Fruit fly (Drosophila melanogaster) whole organism, embryonic: ENCODE measurements around the gene Atg2.
A peak's percentile ranks its signal among the peaks of the same experiment; 100 is the strongest.

ENCODE experiments used
- B-H1 ChIP-seq: fragments of 200-800 bp; sonication (Bioruptor generic); IDR thresholded peaks from 3 replicates; pipeline ENCODE4 v1.3.6; 2022; ENCODE audit warnings: missing biosample characterization, missing genetic modification characterization
- BtbVII ChIP-seq: fragments of 200-800 bp; sonication (Bioruptor generic); optimal IDR thresholded peaks from 3 replicates; lab custom pipeline; 2017; ENCODE audit warnings: missing biosample characterization, mild to moderate bottlenecking, missing genetic modification characterization
- CG10462 ChIP-seq: fragments of 200-800 bp; sonication (Bioruptor generic); optimal IDR thresholded peaks from 2 replicates; lab custom pipeline; 2016; ENCODE audit warnings: missing biosample characterization, missing genetic modification characterization
- CG11504 ChIP-seq: fragments of 200-800 bp; sonication (Bioruptor generic); optimal IDR thresholded peaks from 3 replicates; lab custom pipeline; 2019; ENCODE audit warnings: missing biosample characterization, mild to moderate bottlenecking, missing genetic modification characterization, moderate library complexity
- CG11695 ChIP-seq: fragments of 200-800 bp; sonication (Bioruptor generic); IDR thresholded peaks from 3 replicates; pipeline ENCODE4 v1.3.6; 2022; ENCODE audit warnings: missing biosample characterization, missing genetic modification characterization
- CG12219 ChIP-seq: fragments of 200-800 bp; sonication (Bioruptor generic); optimal IDR thresholded peaks from 3 replicates; lab custom pipeline; 2018; ENCODE audit warnings: missing biosample characterization, mild to moderate bottlenecking, missing genetic modification characterization
- CG12391 ChIP-seq: fragments of 200-800 bp; sonication (Bioruptor generic); optimal IDR thresholded peaks from 3 replicates; lab custom pipeline; 2018; ENCODE audit warnings: missing biosample characterization, mild to moderate bottlenecking, missing genetic modification characterization, moderate library complexity
- CG13296 ChIP-seq: fragments of 200-800 bp; sonication (Bioruptor generic); optimal IDR thresholded peaks from 3 replicates; lab custom pipeline; 2018; ENCODE audit warnings: missing biosample characterization, mild to moderate bottlenecking, missing genetic modification characterization
- CG15269 ChIP-seq: fragments of 200-800 bp; sonication (Bioruptor generic); optimal IDR thresholded peaks from 2 replicates; lab custom pipeline; 2018; ENCODE audit warnings: missing biosample characterization, mild to moderate bottlenecking, missing genetic modification characterization, moderate library complexity
- CG16779 ChIP-seq: fragments of 200-800 bp; sonication (Bioruptor generic); IDR thresholded peaks from 2 replicates; pipeline ENCODE4 v1.3.6; 2022; ENCODE audit warnings: missing biosample characterization, missing genetic modification characterization
- CG17385 ChIP-seq: fragments of 200-800 bp; sonication (Bioruptor generic); optimal IDR thresholded peaks from 3 replicates; lab custom pipeline; 2018; ENCODE audit warnings: missing biosample characterization, mild to moderate bottlenecking, missing genetic modification characterization
- CG1832 ChIP-seq: fragments of 200-800 bp; sonication (Bioruptor generic); optimal IDR thresholded peaks from 2 replicates; lab custom pipeline; 2017; ENCODE audit warnings: missing biosample characterization, mild to moderate bottlenecking, missing genetic modification characterization, inconsistent platforms
- CG18476 ChIP-seq: fragments of 200-800 bp; sonication (Bioruptor generic); optimal IDR thresholded peaks from 2 replicates; lab custom pipeline; 2016; ENCODE audit warnings: missing biosample characterization, mild to moderate bottlenecking, missing genetic modification characterization
- CG32767 ChIP-seq: fragments of 200-800 bp; sonication (Bioruptor generic); IDR thresholded peaks from 2 replicates; pipeline ENCODE4 v1.3.6; 2022; ENCODE audit warnings: missing biosample characterization, missing genetic modification characterization
- CG5245 ChIP-seq: fragments of 200-800 bp; sonication (Bioruptor generic); optimal IDR thresholded peaks from 3 replicates; lab custom pipeline; 2016; ENCODE audit warnings: missing biosample characterization, missing genetic modification characterization
- CG7372 ChIP-seq: fragments of 200-800 bp; sonication (Bioruptor generic); IDR thresholded peaks from 2 replicates; pipeline ENCODE4 v1.3.6; 2022; ENCODE audit warnings: missing biosample characterization, missing genetic modification characterization
- CG7839 ChIP-seq: fragments of 200-800 bp; sonication (Bioruptor generic); optimal IDR thresholded peaks from 3 replicates; lab custom pipeline; 2018; ENCODE audit warnings: missing biosample characterization, mild to moderate bottlenecking, missing genetic modification characterization, moderate library complexity
- CG9876 ChIP-seq: fragments of 200-800 bp; sonication (Bioruptor generic); optimal IDR thresholded peaks from 2 replicates; lab custom pipeline; 2016; ENCODE audit warnings: missing biosample characterization, missing genetic modification characterization
- Dfd ChIP-seq, 2 experiments: fragments of >200 bp; optimal IDR thresholded peaks; 2 replicates each; lab custom pipeline; 2017; ENCODE audit warnings: missing biosample characterization in 2 of 2, missing genetic modification characterization in 2 of 2
- H15 ChIP-seq: fragments of 200-800 bp; sonication (Bioruptor generic); IDR thresholded peaks from 3 replicates; pipeline ENCODE4 v1.3.6; 2022; ENCODE audit warnings: missing biosample characterization, missing genetic modification characterization
- Pdp1 ChIP-seq, 2 experiments: fragments of 200-800 bp; sonication (Bioruptor generic); optimal IDR thresholded peaks; 3 replicates each; lab custom pipeline; 2016; ENCODE audit warnings: missing biosample characterization in 2 of 2, missing genetic modification characterization in 2 of 2, mild to moderate bottlenecking in 1 of 2, moderate library complexity in 1 of 2
- Side ChIP-seq: fragments of 200-800 bp; sonication (Bioruptor generic); optimal IDR thresholded peaks from 2 replicates; lab custom pipeline; 2016; ENCODE audit warnings: missing biosample characterization, missing genetic modification characterization
- Trl ChIP-seq, 3 experiments: fragments of >200 bp in 2 of 3; fragments of 200-800 bp in 1 of 3; sonication (Bioruptor generic) in 1 of 3; optimal IDR thresholded peaks; 2 replicates in 1 of 3; 3 replicates in 2 of 3; lab custom pipeline; 2016 to 2017; ENCODE audit warnings: missing biosample characterization in 1 of 3, missing genetic modification characterization in 1 of 3
- Vsx1 ChIP-seq: fragments of 200-800 bp; sonication (Bioruptor generic); optimal IDR thresholded peaks from 2 replicates; lab custom pipeline; 2017; ENCODE audit warnings: missing biosample characterization, mild to moderate bottlenecking, missing genetic modification characterization, missing genetic modification reagents
- YL-1 ChIP-seq: fragments of 200-800 bp; sonication (Bioruptor generic); optimal IDR thresholded peaks from 3 replicates; lab custom pipeline; 2017; ENCODE audit warnings: missing biosample characterization, mild to moderate bottlenecking, missing genetic modification characterization
- bcd ChIP-seq: fragments of 200-800 bp; sonication (Bioruptor generic); optimal IDR thresholded peaks from 2 replicates; lab custom pipeline; 2017; ENCODE audit warnings: missing biosample characterization, mild to moderate bottlenecking, missing genetic modification characterization
- chif ChIP-seq, 2 experiments: fragments of 200-800 bp; sonication (Bioruptor generic); optimal IDR thresholded peaks; 3 replicates each; lab custom pipeline; 2016; ENCODE audit warnings: missing biosample characterization in 2 of 2, missing genetic modification characterization in 2 of 2
- chn ChIP-seq: fragments of 200-800 bp; sonication (Bioruptor generic); optimal IDR thresholded peaks from 2 replicates; lab custom pipeline; 2016; ENCODE audit warnings: missing biosample characterization, missing genetic modification characterization
- crol ChIP-seq: fragments of 200-800 bp; sonication (Bioruptor generic); IDR thresholded peaks from 2 replicates; pipeline ENCODE4 v1.3.6; 2022; ENCODE audit warnings: missing biosample characterization, missing genetic modification characterization
- cwo ChIP-seq: fragments of 200-800 bp; sonication (Bioruptor generic); optimal IDR thresholded peaks from 3 replicates; lab custom pipeline; 2017; ENCODE audit warnings: missing biosample characterization, missing genetic modification characterization, mild to moderate bottlenecking, moderate library complexity, missing genetic modification reagents
- dati ChIP-seq: fragments of 200-800 bp; sonication (Bioruptor generic); IDR thresholded peaks from 2 replicates; pipeline ENCODE4 v1.3.6; 2022; ENCODE audit warnings: missing biosample characterization, missing genetic modification characterization
- emc ChIP-seq: fragments of 200-800 bp; sonication (Bioruptor generic); optimal IDR thresholded peaks from 2 replicates; lab custom pipeline; 2016; ENCODE audit warnings: missing biosample characterization, missing genetic modification characterization
- ewg ChIP-seq: fragments of 200-800 bp; sonication (Bioruptor generic); optimal IDR thresholded peaks from 3 replicates; lab custom pipeline; 2017; ENCODE audit warnings: mild to moderate bottlenecking, missing biosample characterization, missing genetic modification reagents, missing genetic modification characterization
- fd96Cb ChIP-seq: fragments of 200-800 bp; sonication (Bioruptor generic); optimal IDR thresholded peaks from 2 replicates; lab custom pipeline; 2018; ENCODE audit warnings: missing biosample characterization, mild to moderate bottlenecking, missing genetic modification characterization, moderate library complexity
- fu2 ChIP-seq: fragments of 200-800 bp; sonication (Bioruptor generic); optimal IDR thresholded peaks from 2 replicates; lab custom pipeline; 2016; ENCODE audit warnings: missing biosample characterization, missing genetic modification characterization
- hkb ChIP-seq, 2 experiments: fragments of 200-800 bp in 1 of 2; fragments of >200 bp in 1 of 2; sonication (Bioruptor generic) in 1 of 2; IDR thresholded peaks in 1 of 2; optimal IDR thresholded peaks in 1 of 2; 2 replicates each; pipeline versions ENCODE4 v1.3.6 to Lab custom; 2017 to 2022; ENCODE audit warnings: missing biosample characterization in 1 of 2, missing genetic modification characterization in 1 of 2
- lilli ChIP-seq: fragments of 200-800 bp; sonication (Bioruptor generic); optimal IDR thresholded peaks from 3 replicates; lab custom pipeline; 2016; ENCODE audit warnings: missing biosample characterization, missing genetic modification characterization
- lmd ChIP-seq: fragments of 200-800 bp; sonication (Bioruptor generic); IDR thresholded peaks from 2 replicates; pipeline ENCODE4 v1.3.6; 2022; ENCODE audit warnings: missing biosample characterization, missing genetic modification characterization
- lov ChIP-seq, 2 experiments: fragments of 200-800 bp in 1 of 2; fragments of >200 bp in 1 of 2; sonication (Bioruptor generic) in 1 of 2; IDR thresholded peaks in 1 of 2; optimal IDR thresholded peaks in 1 of 2; 2 replicates in 1 of 2; 3 replicates in 1 of 2; pipeline versions ENCODE4 v1.3.6 to Lab custom; 2017 to 2022; ENCODE audit warnings: missing biosample characterization in 1 of 2, missing genetic modification characterization in 1 of 2
- nerfin-2 ChIP-seq: fragments of 200-800 bp; sonication (Bioruptor generic); IDR thresholded peaks from 2 replicates; pipeline ENCODE4 v1.3.6; 2022; ENCODE audit warnings: missing biosample characterization, missing genetic modification characterization; ENCODE audit not compliant: partially characterized antibody
- prd ChIP-seq, 3 experiments: fragments of >200 bp in 2 of 3; fragments of 200-800 bp in 1 of 3; sonication (Bioruptor generic) in 1 of 3; optimal IDR thresholded peaks in 2 of 3; IDR thresholded peaks in 1 of 3; 2 replicates in 2 of 3; 3 replicates in 1 of 3; pipeline versions ENCODE4 v1.3.6 to Lab custom; 2017 to 2022; ENCODE audit warnings: missing biosample characterization in 1 of 3, missing genetic modification characterization in 1 of 3
- sob ChIP-seq: fragments of 200-800 bp; sonication (Bioruptor generic); IDR thresholded peaks from 2 replicates; pipeline ENCODE4 v1.3.6; 2022; ENCODE audit warnings: missing biosample characterization, missing genetic modification characterization
- tup ChIP-seq: fragments of 200-800 bp; sonication (Bioruptor generic); optimal IDR thresholded peaks from 2 replicates; lab custom pipeline; 2016; ENCODE audit warnings: missing biosample characterization, mild to moderate bottlenecking, missing genetic modification characterization, moderate library complexity
- yki ChIP-seq: fragments of >200 bp; optimal IDR thresholded peaks from 3 replicates; lab custom pipeline; 2018

Gene Atg2

dm6 chr3L:2824024-2824687 lies 50.0 kb downstream of the Atg2 start (continued):
- TF ChIP-seq cwo (GFP tag; lab: Kevin White, UChicago) (no peak), CG18476 (GFP tag; lab: Kevin White, UChicago) (peak; percentile 11), dati (GFP tag; lab: Robert Waterston, UW) (0 out of 2 replicates have a peak, but pooled peaks have one; percentile 5), Dfd (GFP tag; optimal IDR thresholded peaks at IDR 0.05; lab: Kevin White, UChicago) (no peak), CG12391 (tag; lab: Kevin White, UChicago) (peak; percentile 68), lilli (GFP tag; lab: Kevin White, UChicago) (peak; percentile 19), fu2 (GFP tag; lab: Kevin White, UChicago) (no peak), YL-1 (GFP tag; lab: Kevin White, UChicago) (no peak), chn (GFP tag; lab: Kevin White, UChicago) (no peak), H15 (0 out of 3 replicates have a peak, but pooled peaks have one; percentile 14), CG9876 (GFP tag; lab: Kevin White, UChicago) (no peak), CG11695 (GFP tag; lab: Robert Waterston, UW) (0 out of 3 replicates have a peak, but pooled peaks have one; percentile 38), prd (optimal IDR thresholded peaks at IDR 0.05; lab: Kevin White, UChicago) (no peak), prd (GFP tag; IDR thresholded peaks at IDR 0.05; lab: Robert Waterston, UW) (peak; percentile 61; the same call in 2 of the 3 replicates), CG10462 (peak; percentile 10), nerfin-2 (GFP tag; lab: Robert Waterston, UW) (no peak), CG32767 (GFP tag; lab: Robert Waterston, UW) (0 out of 2 replicates have a peak, but pooled peaks have one; percentile 49), CG15269 (tag; lab: Kevin White, UChicago) (peak; percentile 29), emc (no peak), CG13296 (GFP tag; lab: Kevin White, UChicago) (no peak), B-H1 (GFP tag; lab: Robert Waterston, UW) (peak; percentile 11; the same call in 1 of the 3 replicates), CG12219 (peak; percentile 24), lmd (GFP tag; lab: Robert Waterston, UW) (peak; percentile 49), BtbVII (GFP tag; lab: Kevin White, UChicago) (no peak), chif (GFP tag; optimal IDR thresholded peaks at IDR 0.05; lab: Kevin White, UChicago) (peak; percentile 13 to 44), sob (GFP tag; lab: Robert Waterston, UW) (no peak), Side (no peak), tup (GFP tag; lab: Kevin White, UChicago) (no peak), lov (optimal IDR thresholded peaks at IDR 0.05; lab: Kevin White, UChicago) (no peak), lov (GFP tag; IDR thresholded peaks at IDR 0.05; lab: Robert Waterston, UW) (0 out of 3 replicates have a peak, but pooled peaks have one; percentile 46), fd96Cb (tag; lab: Kevin White, UChicago) (peak; percentile 72), CG5245 (GFP tag; lab: Kevin White, UChicago) (peak; percentile 15), CG16779 (GFP tag; lab: Robert Waterston, UW) (no peak)

- peak in 1 of 2 experiments; percentile 4 for TF ChIP-seq Pdp1 (GFP tag; optimal IDR thresholded peaks at IDR 0.05; lab: Kevin White, UChicago)
- peak; percentile 32; the same call in 1 of the 2 replicates for TF ChIP-seq crol (GFP tag; lab: Robert Waterston, UW)
- TF ChIP-seq CG7839 (tag; lab: Kevin White, UChicago), result no peak
- TF ChIP-seq Trl (optimal IDR thresholded peaks at IDR 0.05; lab: Kevin White, UChicago), result peak; percentile 42 to 72
- TF ChIP-seq Trl (GFP tag; optimal IDR thresholded peaks at IDR 0.05; lab: Kevin White, UChicago), result no peak
- no peak for TF ChIP-seq bcd
- peak; percentile 3 for TF ChIP-seq CG17385 (GFP tag; lab: Kevin White, UChicago)
- no peak for TF ChIP-seq CG11504
- peak; percentile 4 for TF ChIP-seq yki
- TF ChIP-seq CG7372, result no peak
- TF ChIP-seq fd96Cb (tag; lab: Kevin White, UChicago), result no peak
- TF ChIP-seq hkb (optimal IDR thresholded peaks at IDR 0.05; lab: Kevin White, UChicago), result no peak
- no peak for TF ChIP-seq hkb (GFP tag; IDR thresholded peaks at IDR 0.05; lab: Robert Waterston, UW)
- TF ChIP-seq CG1832 (GFP tag; lab: Kevin White, UChicago), result peak; percentile 20
- TF ChIP-seq Vsx1 (GFP tag; lab: Kevin White, UChicago), result no peak
- TF ChIP-seq ewg (GFP tag; lab: Kevin White, UChicago), result peak; percentile 87
These were observed 50.6 kb downstream of the Atg2 start for dm6 chr3L:2824731-2825130.
